Worm (Caenorhabditis elegans): Measurements from ENCODE around the gene F21A3.3.

Gene F21A3.3

DNA sequence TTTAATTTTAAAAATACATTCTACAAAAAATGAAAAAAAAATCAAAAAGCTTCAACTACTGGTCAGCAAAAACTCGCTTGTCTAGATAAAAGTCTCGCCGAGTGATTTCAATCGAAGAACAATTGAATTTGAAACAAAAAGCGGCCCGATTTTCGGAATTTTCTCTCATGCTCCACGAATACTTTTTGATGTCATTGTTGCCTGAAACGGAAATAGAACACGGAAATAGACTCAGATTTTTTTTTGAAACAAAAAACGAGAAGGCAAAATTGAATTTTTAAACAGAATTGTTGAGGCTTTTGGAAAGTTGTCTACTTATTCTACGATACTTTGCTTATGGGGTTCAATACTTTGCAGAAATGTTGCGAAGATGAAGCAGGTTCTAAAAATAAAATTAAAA lies 46.0 kb downstream of the F21A3.3 start:
- TF ChIP-seq fkh-10 (GFP tag; optimal IDR thresholded peaks at IDR 0.05) (peak; percentile 81), C16A3.4 (tag; optimal IDR thresholded peaks at IDR 0.05) (no peak)

DNA sequence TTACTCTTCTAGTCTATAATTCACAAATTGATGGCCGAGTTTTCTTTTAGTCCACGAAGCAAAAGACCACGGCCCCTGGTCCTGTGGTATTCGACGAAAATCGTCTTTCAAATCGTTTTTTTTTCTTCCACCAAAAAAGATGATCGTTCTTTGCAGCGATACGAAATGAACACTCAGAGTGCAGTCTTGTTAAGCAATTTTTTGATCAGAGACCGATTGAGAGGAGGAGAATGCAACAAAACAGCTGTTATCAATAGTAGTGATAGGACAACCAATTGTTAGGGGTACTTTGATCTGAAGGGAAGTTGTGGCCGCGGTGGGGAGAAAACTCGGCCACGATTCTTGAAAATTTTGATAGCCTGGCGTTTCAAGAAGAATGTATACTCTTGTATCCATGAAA lies 46.5 kb downstream of the F21A3.3 start:
- TF ChIP-seq lsy-2 (tag; optimal IDR thresholded peaks at IDR 0.05) (peak; percentile 36 to 48), efl-3 (GFP tag; optimal IDR thresholded peaks at IDR 0.05) (no peak), blmp-1 (tag; optimal IDR thresholded peaks at IDR 0.05) (peak; percentile 43), unc-62 (GFP tag; optimal IDR thresholded peaks at IDR 0.05) (no peak), hlh-4 (tag; optimal IDR thresholded peaks at IDR 0.05) (no peak), dsc-1 (tag; optimal IDR thresholded peaks at IDR 0.05) (no peak), ceh-90 (tag; optimal IDR thresholded peaks at IDR 0.05) (no peak), nhr-12 (tag; optimal IDR thresholded peaks at IDR 0.05) (no peak), nhr-20 (tag; optimal IDR thresholded peaks at IDR 0.05) (peak; percentile 93), unc-98 (GFP tag; IDR thresholded peaks at IDR 0.05) (no peak), rnt-1 (tag; optimal IDR thresholded peaks at IDR 0.05) (peak; percentile 87), ceh-82 (tag; optimal IDR thresholded peaks at IDR 0.05) (no peak), fkh-8 (tag; optimal IDR thresholded peaks at IDR 0.05) (no peak), fos-1 (tag; optimal IDR thresholded peaks at IDR 0.05) (no peak), aha-1 (tag; optimal IDR thresholded peaks at IDR 0.05) (no peak), alr-1 (tag; optimal IDR thresholded peaks at IDR 0.05; ENCODE audit: borderline replicate concordance) (no peak), nhr-71 (tag; optimal IDR thresholded peaks at IDR 0.05) (peak; percentile 86), nhr-77 (tag; optimal IDR thresholded peaks at IDR 0.05) (no peak), lin-15B (tag; optimal IDR thresholded peaks at IDR 0.05) (no peak), ceh-88 (GFP tag; IDR thresholded peaks at IDR 0.05) (no peak), snpc-4 (tag; optimal IDR thresholded peaks at IDR 0.05) (no peak), dpl-1 (GFP tag; optimal IDR thresholded peaks at IDR 0.05) (peak in 1 of 3 experiments; percentile 13), nhr-90 (tag; optimal IDR thresholded peaks at IDR 0.05; ENCODE audit: poor library complexity) (peak; percentile 35), nhr-11 (tag; optimal IDR thresholded peaks at IDR 0.05) (no peak), zip-4 (GFP tag; optimal IDR thresholded peaks at IDR 0.05) (no peak), F16B12.6 (tag; optimal IDR thresholded peaks at IDR 0.05) (no peak), fkh-10 (GFP tag; optimal IDR thresholded peaks at IDR 0.05) (no peak), nhr-19 (GFP tag; conservative IDR thresholded peaks at IDR 0.05) (peak; percentile 98), tbx-2 (tag; optimal IDR thresholded peaks at IDR 0.05) (peak; percentile 45), nhr-47 (tag; optimal IDR thresholded peaks at IDR 0.05) (peak; percentile 40), ceh-63 (GFP tag; optimal IDR thresholded peaks at IDR 0.05) (no peak), xbp-1 (tag; optimal IDR thresholded peaks at IDR 0.05) (peak; percentile 7), sup-37 (GFP tag; optimal IDR thresholded peaks at IDR 0.05) (no peak), nhr-85 (tag) (peak; percentile 45), unc-130 (tag; optimal IDR thresholded peaks at IDR 0.05) (peak; percentile 52), snu-23 (GFP tag; optimal IDR thresholded peaks at IDR 0.05) (peak; percentile 54), mdl-1 (tag; optimal IDR thresholded peaks at IDR 0.05) (peak in 1 of 2 experiments; percentile 70), sox-4 (tag; optimal IDR thresholded peaks at IDR 0.05) (no peak), mep-1 (tag; optimal IDR thresholded peaks at IDR 0.05) (no peak), egl-13 (tag; optimal IDR thresholded peaks at IDR 0.05) (no peak), ets-5 (GFP tag; IDR thresholded peaks at IDR 0.05) (no peak), swsn-7 (tag; optimal IDR thresholded peaks at IDR 0.05) (peak; percentile 22), C04F5.9 (tag; optimal IDR thresholded peaks at IDR 0.05) (no peak), aly-2 (tag; optimal IDR thresholded peaks at IDR 0.05) (no peak), nhr-76 (tag; optimal IDR thresholded peaks at IDR 0.05) (no peak), mab-9 (GFP tag; IDR thresholded peaks at IDR 0.05) (no peak), pqm-1 (tag; optimal IDR thresholded peaks at IDR 0.05) (no peak), efl-1 (optimal IDR thresholded peaks at IDR 0.05) (peak in 1 of 2 experiments; percentile 35), efl-1 (GFP tag; optimal IDR thresholded peaks at IDR 0.05 in 1 of 2) (peak; percentile 23 to 82), ama-1 (optimal IDR thresholded peaks at IDR 0.05) (no peak), ztf-4 (tag; optimal IDR thresholded peaks at IDR 0.05) (peak; percentile 59), tlp-1 (tag; optimal IDR thresholded peaks at IDR 0.05) (no peak), irx-1 (tag; optimal IDR thresholded peaks at IDR 0.05) (no peak)
